Worm (Caenorhabditis elegans) whole organism, late embryonic: ENCODE results near the gene appg-1.
A peak's percentile ranks its signal among the peaks of the same experiment; 100 is the strongest.

Experiments
- F13H6.1 ChIP-seq: sonication (generic microtip); optimal IDR thresholded peaks from 2 replicates; lab custom pipeline; 2016; ENCODE audit warnings: missing genetic modification characterization, missing compliant biosample characterization
- ceh-19 ChIP-seq: fragments of 200-800 bp; sonication (Bioruptor generic); optimal IDR thresholded peaks from 2 replicates; lab custom pipeline; 2018; ENCODE audit warnings: mild to moderate bottlenecking, missing genetic modification characterization, missing compliant biosample characterization
- ceh-31 ChIP-seq: sonication (generic microtip); optimal IDR thresholded peaks from 2 replicates; lab custom pipeline; 2016; ENCODE audit warnings: missing genetic modification characterization, missing compliant biosample characterization
- elt-2 ChIP-seq: sonication (generic microtip); optimal IDR thresholded peaks from 2 replicates; lab custom pipeline; 2016; ENCODE audit warnings: missing genetic modification reagents, missing genetic modification characterization, missing compliant biosample characterization
- elt-4 ChIP-seq: sonication (generic microtip); optimal IDR thresholded peaks from 2 replicates; lab custom pipeline; 2016; ENCODE audit warnings: missing genetic modification characterization, missing compliant biosample characterization
- ets-4 ChIP-seq: sonication (generic microtip); optimal IDR thresholded peaks from 2 replicates; lab custom pipeline; 2016; ENCODE audit warnings: missing genetic modification characterization, missing compliant biosample characterization
- fkh-10 ChIP-seq: fragments of 150-350 bp; optimal IDR thresholded peaks from 2 replicates; lab custom pipeline; 2014; ENCODE audit warnings: missing biosample characterization, missing genetic modification reagents, missing genetic modification characterization
- gmeb-2 ChIP-seq: sonication (generic microtip); optimal IDR thresholded peaks from 2 replicates; lab custom pipeline; 2016; ENCODE audit warnings: missing genetic modification characterization, inconsistent platforms, missing compliant biosample characterization
- nfya-1 ChIP-seq: sonication (generic microtip); optimal IDR thresholded peaks from 2 replicates; lab custom pipeline; 2017; ENCODE audit warnings: missing genetic modification characterization, mild to moderate bottlenecking, missing compliant biosample characterization, antibody characterized with exemption, moderate library complexity
- nhr-11 ChIP-seq: fragments of 150-350 bp; optimal IDR thresholded peaks from 2 replicates; lab custom pipeline; 2014; ENCODE audit warnings: missing biosample characterization, missing genetic modification characterization
- pha-4 ChIP-seq: fragments of 150-350 bp; optimal IDR thresholded peaks from 2 replicates; lab custom pipeline; 2018; ENCODE audit warnings: missing biosample characterization, missing genetic modification reagents, missing genetic modification characterization
- syd-9 ChIP-seq: sonication (generic microtip); optimal IDR thresholded peaks from 2 replicates; lab custom pipeline; 2016; ENCODE audit warnings: mild to moderate bottlenecking, missing genetic modification characterization, moderate library complexity, missing compliant biosample characterization

DNA sequence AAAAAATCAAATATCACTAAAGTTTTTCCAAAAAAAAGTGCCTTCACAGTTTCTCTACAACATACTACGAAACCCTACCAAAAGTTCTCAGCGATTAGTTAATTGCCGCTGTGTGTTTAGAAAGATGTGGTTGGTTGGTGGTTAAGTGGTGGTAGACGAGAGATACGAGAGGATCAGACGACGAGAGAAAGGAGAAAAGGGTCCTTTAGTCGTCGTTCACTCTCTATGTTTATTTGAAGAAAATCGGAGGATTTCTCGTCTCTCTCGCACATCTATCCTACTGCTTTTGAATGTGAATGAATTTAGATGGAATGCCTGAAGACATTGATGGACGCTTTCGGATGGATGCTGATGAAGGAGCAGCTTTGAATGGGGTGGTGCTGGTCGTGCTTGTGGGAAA is 45.0 kb downstream of the appg-1 start:
- TF ChIP-seq elt-4 (tag; lab: Kevin White, UChicago) (no peak), elt-2 (tag; lab: Kevin White, UChicago) (no peak), ceh-31 (tag; lab: Kevin White, UChicago) (peak; percentile 66), gmeb-2 (no peak), ets-4 (tag; lab: Kevin White, UChicago) (no peak), ceh-19 (no peak), nfya-1 (peak; percentile 65), F13H6.1 (tag; lab: Kevin White, UChicago) (no peak), pha-4 (no peak), nhr-11 (no peak), fkh-10 (GFP tag; lab: Kevin White, UChicago) (no peak), syd-9 (no peak)
